Fruit fly (Drosophila melanogaster) whole organism, embryonic: ENCODE results near the gene CG43999.

Experiments
- CG13296 ChIP-seq: fragments of 200-800 bp; sonication (Bioruptor generic); optimal IDR thresholded peaks from 3 replicates; lab custom pipeline; 2018; ENCODE audit warnings: missing biosample characterization, mild to moderate bottlenecking, missing genetic modification characterization
- CG31365 ChIP-seq: fragments of 200-800 bp; sonication (Bioruptor generic); optimal IDR thresholded peaks from 2 replicates; lab custom pipeline; 2018; ENCODE audit warnings: missing biosample characterization, mild to moderate bottlenecking, missing genetic modification characterization
- YL-1 ChIP-seq: fragments of 200-800 bp; sonication (Bioruptor generic); optimal IDR thresholded peaks from 3 replicates; lab custom pipeline; 2017; ENCODE audit warnings: missing biosample characterization, mild to moderate bottlenecking, missing genetic modification characterization
- abd-A ChIP-seq: fragments of 200-800 bp; sonication (Bioruptor generic); optimal IDR thresholded peaks from 3 replicates; lab custom pipeline; 2019; ENCODE audit warnings: missing biosample characterization, mild to moderate bottlenecking, missing genetic modification characterization, moderate library complexity
- cwo ChIP-seq: fragments of 200-800 bp; sonication (Bioruptor generic); optimal IDR thresholded peaks from 3 replicates; lab custom pipeline; 2017; ENCODE audit warnings: missing biosample characterization, missing genetic modification characterization, mild to moderate bottlenecking, moderate library complexity, missing genetic modification reagents
- lov ChIP-seq, 2 experiments: fragments of 200-800 bp in 1 of 2; fragments of >200 bp in 1 of 2; sonication (Bioruptor generic) in 1 of 2; IDR thresholded peaks in 1 of 2; optimal IDR thresholded peaks in 1 of 2; 2 replicates in 1 of 2; 3 replicates in 1 of 2; pipeline versions ENCODE4 v1.3.6 to Lab custom; 2017 to 2022; ENCODE audit warnings: missing biosample characterization in 1 of 2, missing genetic modification characterization in 1 of 2
- sisA ChIP-seq: fragments of 200-800 bp; sonication (Bioruptor generic); IDR thresholded peaks from 2 replicates; pipeline ENCODE4 v1.3.6; 2022; ENCODE audit warnings: missing biosample characterization, missing genetic modification characterization

DNA sequence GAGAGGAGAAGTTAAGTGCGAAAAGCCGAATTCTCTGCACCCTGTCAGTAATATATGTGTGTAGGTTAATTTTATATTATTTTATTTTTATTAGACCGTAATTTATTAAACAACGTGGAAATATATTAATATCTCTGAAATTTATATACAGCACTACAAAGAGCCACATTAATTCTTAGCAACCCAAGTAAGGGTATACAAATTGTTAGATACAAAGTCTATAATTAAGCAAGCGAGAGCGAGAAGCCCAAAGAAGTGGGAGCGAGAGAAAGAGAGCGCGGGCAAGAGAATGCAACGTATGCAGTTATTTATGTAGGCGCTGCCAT lies 41.7 kb downstream of the CG43999 start:
- TF ChIP-seq YL-1 (GFP tag; lab: Kevin White, UChicago) (peak; percentile 72), sisA (GFP tag; lab: Robert Waterston, UW) (peak; percentile 96), cwo (GFP tag; lab: Kevin White, UChicago) (peak; percentile 71), CG31365 (tag; lab: Kevin White, UChicago) (peak; percentile 51), CG13296 (GFP tag; lab: Kevin White, UChicago) (peak; percentile 67), lov (optimal IDR thresholded peaks at IDR 0.05; lab: Kevin White, UChicago) (no peak), lov (GFP tag; IDR thresholded peaks at IDR 0.05; lab: Robert Waterston, UW) (peak; percentile 96), abd-A (tag; lab: Kevin White, UChicago) (no peak)
